Fruit fly (Drosophila melanogaster) whole organism, prepupa: ENCODE measurements around the gene dpr19.

Experiments used
- CG10669 ChIP-seq: fragments of 200-800 bp; sonication (Bioruptor generic); optimal IDR thresholded peaks from 3 replicates; lab custom pipeline; 2018; ENCODE audit warnings: missing biosample characterization, mild to moderate bottlenecking, missing genetic modification characterization, moderate library complexity
- CG11294 ChIP-seq: fragments of 200-800 bp; sonication (Bioruptor generic); IDR thresholded peaks from 2 replicates; pipeline ENCODE4 v1.3.6; 2022; ENCODE audit warnings: missing biosample characterization, missing genetic modification characterization
- CG11762 ChIP-seq: fragments of 200-800 bp; sonication (Bioruptor generic); optimal IDR thresholded peaks from 3 replicates; lab custom pipeline; 2016; ENCODE audit warnings: missing biosample characterization, missing genetic modification characterization; ENCODE audit not compliant: insufficient read depth
- CG11902 ChIP-seq: fragments of 200-800 bp; sonication (Bioruptor generic); optimal IDR thresholded peaks from 3 replicates; lab custom pipeline; 2016; ENCODE audit warnings: missing biosample characterization, missing genetic modification characterization
- CG16779 ChIP-seq: fragments of 200-800 bp; sonication (Bioruptor generic); optimal IDR thresholded peaks from 3 replicates; lab custom pipeline; 2017; ENCODE audit warnings: missing biosample characterization, mild to moderate bottlenecking, missing genetic modification characterization
- CG3032 ChIP-seq: fragments of 200-800 bp; optimal IDR thresholded peaks from 2 replicates; lab custom pipeline; 2019; ENCODE audit warnings: missing biosample characterization, mild to moderate bottlenecking, missing genetic modification characterization, moderate library complexity
- CG31627 ChIP-seq: fragments of 200-800 bp; sonication (Bioruptor generic); optimal IDR thresholded peaks from 3 replicates; lab custom pipeline; 2016; ENCODE audit warnings: missing biosample characterization, missing genetic modification characterization
- CG32006 ChIP-seq: fragments of 200-800 bp; sonication (Bioruptor generic); optimal IDR thresholded peaks from 3 replicates; lab custom pipeline; 2017; ENCODE audit warnings: missing biosample characterization, mild to moderate bottlenecking, missing genetic modification characterization
- CG3919 ChIP-seq: fragments of 200-800 bp; sonication (Bioruptor generic); optimal IDR thresholded peaks from 3 replicates; lab custom pipeline; 2016; ENCODE audit warnings: missing biosample characterization, missing genetic modification characterization
- CG4318 ChIP-seq: fragments of 200-800 bp; sonication (Bioruptor generic); optimal IDR thresholded peaks from 3 replicates; lab custom pipeline; 2017; ENCODE audit warnings: missing biosample characterization, mild to moderate bottlenecking, missing genetic modification characterization
- CG6163 ChIP-seq: fragments of 200-800 bp; sonication (Bioruptor generic); IDR thresholded peaks from 3 replicates; pipeline ENCODE4 v1.3.6; 2022; ENCODE audit warnings: missing biosample characterization, missing genetic modification characterization
- CG6276 ChIP-seq: fragments of 200-800 bp; sonication (Bioruptor generic); optimal IDR thresholded peaks from 2 replicates; lab custom pipeline; 2017; ENCODE audit warnings: missing biosample characterization, mild to moderate bottlenecking, missing genetic modification characterization
- CG7368 ChIP-seq: fragments of 200-800 bp; sonication (Bioruptor generic); optimal IDR thresholded peaks from 3 replicates; lab custom pipeline; 2016; ENCODE audit warnings: missing biosample characterization, missing genetic modification characterization
- CG8319 ChIP-seq: fragments of 200-800 bp; sonication (Bioruptor generic); optimal IDR thresholded peaks from 3 replicates; lab custom pipeline; 2016; ENCODE audit warnings: missing biosample characterization, missing genetic modification characterization
- CG8632 ChIP-seq: fragments of 200-800 bp; sonication (Bioruptor generic); optimal IDR thresholded peaks from 3 replicates; lab custom pipeline; 2016; ENCODE audit warnings: missing biosample characterization, missing genetic modification characterization
- CG9139 ChIP-seq: fragments of 200-800 bp; sonication (Bioruptor generic); optimal IDR thresholded peaks from 3 replicates; lab custom pipeline; 2017; ENCODE audit warnings: missing biosample characterization, mild to moderate bottlenecking, missing genetic modification characterization
- Eip78C ChIP-seq: fragments of 200-800 bp; sonication (Bioruptor generic); peaks from one replicate; lab custom pipeline; 2016; ENCODE audit warnings: missing biosample characterization, missing genetic modification characterization
- Eip93F ChIP-seq: fragments of 200-800 bp; sonication (Bioruptor generic); optimal IDR thresholded peaks from 2 replicates; lab custom pipeline; 2016; ENCODE audit warnings: missing biosample characterization, mild to moderate bottlenecking, missing genetic modification characterization
- Ets21C ChIP-seq: fragments of 200-800 bp; sonication (Bioruptor generic); optimal IDR thresholded peaks from 3 replicates; lab custom pipeline; 2016; ENCODE audit warnings: missing biosample characterization, missing genetic modification characterization
- Ets96B ChIP-seq: fragments of 200-800 bp; optimal IDR thresholded peaks from 2 replicates; lab custom pipeline; 2019; ENCODE audit warnings: missing biosample characterization, mild to moderate bottlenecking, missing genetic modification characterization, moderate library complexity
- Hr38 ChIP-seq: sonication (Bioruptor generic); optimal IDR thresholded peaks from 2 replicates; lab custom pipeline; 2016; ENCODE audit warnings: missing biosample characterization, missing genetic modification characterization
- Hr39 ChIP-seq: fragments of 200-800 bp; sonication (Bioruptor generic); optimal IDR thresholded peaks from 2 replicates; lab custom pipeline; 2016; ENCODE audit warnings: missing biosample characterization, missing genetic modification characterization
- OdsH ChIP-seq: fragments of 200-800 bp; sonication (Bioruptor generic); optimal IDR thresholded peaks from 3 replicates; lab custom pipeline; 2016; ENCODE audit warnings: missing biosample characterization, missing genetic modification characterization
- Smox ChIP-seq: fragments of 200-800 bp; sonication (Bioruptor generic); optimal IDR thresholded peaks from 3 replicates; lab custom pipeline; 2016; ENCODE audit warnings: missing biosample characterization, missing genetic modification characterization
- Sox102F ChIP-seq: fragments of 200-800 bp; sonication (Bioruptor generic); optimal IDR thresholded peaks from 2 replicates; lab custom pipeline; 2016; ENCODE audit warnings: missing biosample characterization, mild to moderate bottlenecking, missing genetic modification characterization
- Sox14 ChIP-seq: fragments of 200-800 bp; sonication (Bioruptor generic); optimal IDR thresholded peaks from 3 replicates; lab custom pipeline; 2016; ENCODE audit warnings: missing biosample characterization, missing genetic modification characterization
- Sox15 ChIP-seq: fragments of 200-800 bp; sonication (Bioruptor generic); optimal IDR thresholded peaks from 3 replicates; lab custom pipeline; 2016; ENCODE audit warnings: missing biosample characterization, missing genetic modification characterization
- cyc ChIP-seq: fragments of 200-800 bp; sonication (Bioruptor generic); optimal IDR thresholded peaks from 3 replicates; lab custom pipeline; 2016; ENCODE audit warnings: missing biosample characterization, missing genetic modification characterization
- dsx ChIP-seq: fragments of 200-800 bp; optimal IDR thresholded peaks from 3 replicates; lab custom pipeline; 2019; ENCODE audit warnings: missing biosample characterization, mild to moderate bottlenecking, missing genetic modification characterization, moderate library complexity; ENCODE audit not compliant: poor library complexity, severe bottlenecking
- eg ChIP-seq: fragments of 200-800 bp; sonication (Bioruptor generic); IDR thresholded peaks from 3 replicates; pipeline ENCODE4 v1.3.6; 2022; ENCODE audit warnings: missing biosample characterization, missing genetic modification characterization
- esn ChIP-seq: fragments of 200-800 bp; sonication (Bioruptor generic); optimal IDR thresholded peaks from 2 replicates; lab custom pipeline; 2016; ENCODE audit warnings: missing biosample characterization, mild to moderate bottlenecking, missing genetic modification characterization, moderate library complexity
- fd59A ChIP-seq: fragments of 200-800 bp; sonication (Bioruptor generic); optimal IDR thresholded peaks from 2 replicates; lab custom pipeline; 2017; ENCODE audit warnings: missing biosample characterization, mild to moderate bottlenecking, missing genetic modification characterization, missing genetic modification reagents
- pdm3 ChIP-seq: fragments of 200-800 bp; sonication (Bioruptor generic); optimal IDR thresholded peaks from 3 replicates; lab custom pipeline; 2016; ENCODE audit warnings: missing biosample characterization, missing genetic modification characterization
- topi ChIP-seq: fragments of 200-800 bp; sonication (Bioruptor generic); optimal IDR thresholded peaks from 3 replicates; lab custom pipeline; 2016; ENCODE audit warnings: missing biosample characterization, missing genetic modification characterization
- vri ChIP-seq: fragments of 200-800 bp; sonication (Bioruptor generic); optimal IDR thresholded peaks from 3 replicates; lab custom pipeline; 2016; ENCODE audit warnings: missing biosample characterization, mild to moderate bottlenecking, missing genetic modification characterization

Gene dpr19

dm6 chr2L:10387869-10388726 is 12.1 kb downstream of the dpr19 start, which contains the start of gene da (continued):
- TF ChIP-seq CG11294, result no peak
- peak; percentile 24 for TF ChIP-seq CG7368 (GFP tag; lab: Kevin White, UChicago)
- TF ChIP-seq CG11762 (GFP tag; lab: Kevin White, UChicago), result no peak
- TF ChIP-seq Sox102F (GFP tag; lab: Kevin White, UChicago), result peak; percentile 4
- TF ChIP-seq CG31627 (GFP tag; lab: Kevin White, UChicago), result peak; percentile 58
- no peak for TF ChIP-seq CG9139
- peak; percentile 24 for TF ChIP-seq Ets96B
- TF ChIP-seq topi (GFP tag; lab: Kevin White, UChicago), result peak; percentile 44
- TF ChIP-seq fd59A, result no peak
- TF ChIP-seq Eip93F, result peak; percentile 21
- peak; percentile 58 for TF ChIP-seq OdsH (GFP tag; lab: Kevin White, UChicago)
- peak; percentile 73 for TF ChIP-seq pdm3 (GFP tag; lab: Kevin White, UChicago)
- TF ChIP-seq esn, result peak; percentile 66
- peak; percentile 45 for TF ChIP-seq vri (GFP tag; lab: Kevin White, UChicago)
- peak; percentile 80 for TF ChIP-seq Sox14 (GFP tag; lab: Kevin White, UChicago)
- TF ChIP-seq eg (GFP tag; lab: Robert Waterston, UW), result no peak; the same call in 1 of the 3 replicates
- peak; percentile 29 for TF ChIP-seq dsx
- TF ChIP-seq Smox (GFP tag; lab: Kevin White, UChicago), result peak; percentile 56
- TF ChIP-seq CG10669 (GFP tag; lab: Kevin White, UChicago), result peak; percentile 22
- no peak for TF ChIP-seq CG3919 (GFP tag; lab: Kevin White, UChicago)
- no peak for TF ChIP-seq CG4318 (GFP tag; lab: Kevin White, UChicago)
- TF ChIP-seq CG8632 (GFP tag; lab: Kevin White, UChicago), result no peak
- no peak for TF ChIP-seq CG6276
- no peak for TF ChIP-seq Hr38 (GFP tag; lab: Kevin White, UChicago)
- TF ChIP-seq cyc (GFP tag; lab: Kevin White, UChicago), result peak; percentile 50
- TF ChIP-seq CG6163, result no peak
- TF ChIP-seq CG8319 (GFP tag; lab: Kevin White, UChicago), result no peak
- TF ChIP-seq Sox15 (GFP tag; lab: Kevin White, UChicago), result peak; percentile 5
- TF ChIP-seq Hr39 (GFP tag; lab: Kevin White, UChicago), result peak; percentile 63
- TF ChIP-seq Eip78C (GFP tag; lab: Kevin White, UChicago), result peak; percentile 73
- peak; percentile 61 for TF ChIP-seq CG3032 (tag; lab: Kevin White, UChicago)
- TF ChIP-seq Ets21C (GFP tag; lab: Kevin White, UChicago), result peak; percentile 12

dm6 chr2L:10393467-10393866 is 17.5 kb downstream of the dpr19 start:
- TF ChIP-seq vri (GFP tag; lab: Kevin White, UChicago) (peak; percentile 18), Hr39 (GFP tag; lab: Kevin White, UChicago) (no peak), CG32006 (GFP tag; lab: Kevin White, UChicago) (no peak)

dm6 chr2L:10395035-10395434 is 19.1 kb downstream of the dpr19 start:
- TF ChIP-seq CG11902 (GFP tag; lab: Kevin White, UChicago) (no peak), CG6276 (no peak), CG16779 (tag; lab: Kevin White, UChicago) (no peak), CG8632 (GFP tag; lab: Kevin White, UChicago) (no peak)
